Fruit fly (Drosophila melanogaster) whole organism, embryonic: ENCODE data around the gene NK7.1.

Source experiments
- Atf6 ChIP-seq: fragments of 200-800 bp; sonication (Bioruptor generic); IDR thresholded peaks from 2 replicates; pipeline ENCODE4 v1.3.6; 2022; ENCODE audit warnings: missing biosample characterization, missing genetic modification characterization
- CG10209 ChIP-seq: fragments of 200-800 bp; sonication (Bioruptor generic); optimal IDR thresholded peaks from 3 replicates; lab custom pipeline; 2017; ENCODE audit warnings: missing biosample characterization, mild to moderate bottlenecking, missing genetic modification characterization, missing genetic modification reagents
- CG11247 ChIP-seq: fragments of 200-800 bp; sonication (Bioruptor generic); IDR thresholded peaks from 2 replicates; pipeline ENCODE4 v1.3.6; 2022; ENCODE audit warnings: missing biosample characterization, missing genetic modification characterization
- CG12236 ChIP-seq: fragments of 200-800 bp; sonication (Bioruptor generic); optimal IDR thresholded peaks from 2 replicates; lab custom pipeline; 2016; ENCODE audit warnings: missing biosample characterization, missing genetic modification characterization
- CG15696 ChIP-seq: fragments of 200-800 bp; sonication (Bioruptor generic); optimal IDR thresholded peaks from 2 replicates; lab custom pipeline; 2019; ENCODE audit warnings: missing biosample characterization, mild to moderate bottlenecking, missing genetic modification characterization, moderate library complexity
- CG1602 ChIP-seq: fragments of 200-800 bp; sonication (Bioruptor generic); optimal IDR thresholded peaks from 3 replicates; lab custom pipeline; 2016; ENCODE audit warnings: missing biosample characterization, missing genetic modification characterization
- CG1603 ChIP-seq: fragments of 200-800 bp; sonication (Bioruptor generic); optimal IDR thresholded peaks from 2 replicates; lab custom pipeline; 2019; ENCODE audit warnings: missing biosample characterization, mild to moderate bottlenecking, missing genetic modification characterization, moderate library complexity
- CG17361 ChIP-seq: fragments of 200-800 bp; sonication (Bioruptor generic); IDR thresholded peaks from 3 replicates; pipeline ENCODE4 v1.3.6; 2022; ENCODE audit warnings: missing biosample characterization, missing genetic modification characterization
- CG18262 ChIP-seq: fragments of 200-800 bp; optimal IDR thresholded peaks from 3 replicates; lab custom pipeline; 2019; ENCODE audit warnings: missing biosample characterization, mild to moderate bottlenecking, missing genetic modification characterization, moderate library complexity
- CG1832 ChIP-seq: fragments of 200-800 bp; sonication (Bioruptor generic); optimal IDR thresholded peaks from 2 replicates; lab custom pipeline; 2017; ENCODE audit warnings: missing biosample characterization, mild to moderate bottlenecking, missing genetic modification characterization, inconsistent platforms
- CG6254 ChIP-seq: fragments of 200-800 bp; sonication (Bioruptor generic); optimal IDR thresholded peaks from 3 replicates; lab custom pipeline; 2017; ENCODE audit warnings: mild to moderate bottlenecking, missing biosample characterization, missing genetic modification reagents, missing genetic modification characterization
- CG6683 ChIP-seq: fragments of 200-800 bp; sonication (Bioruptor generic); optimal IDR thresholded peaks from 2 replicates; lab custom pipeline; 2017; ENCODE audit warnings: missing biosample characterization, mild to moderate bottlenecking, missing genetic modification characterization, missing genetic modification reagents
- CG6689 ChIP-seq: fragments of 200-800 bp; sonication (Bioruptor generic); IDR thresholded peaks from 2 replicates; pipeline ENCODE4 v1.3.6; 2022; ENCODE audit warnings: missing biosample characterization, missing genetic modification characterization
- CG7786 ChIP-seq: fragments of 200-800 bp; sonication (Bioruptor generic); optimal IDR thresholded peaks from 2 replicates; lab custom pipeline; 2016; ENCODE audit warnings: missing biosample characterization, missing genetic modification characterization
- CG8388 ChIP-seq: fragments of 200-800 bp; sonication (Bioruptor generic); optimal IDR thresholded peaks from 2 replicates; lab custom pipeline; 2019; ENCODE audit warnings: missing biosample characterization, mild to moderate bottlenecking, missing genetic modification characterization, moderate library complexity
- CG8924 ChIP-seq: fragments of 200-800 bp; optimal IDR thresholded peaks from 3 replicates; lab custom pipeline; 2019; ENCODE audit warnings: missing biosample characterization, mild to moderate bottlenecking, missing genetic modification characterization, moderate library complexity
- CG9727 ChIP-seq: fragments of 200-800 bp; sonication (Bioruptor generic); optimal IDR thresholded peaks from 3 replicates; lab custom pipeline; 2017; ENCODE audit warnings: missing biosample characterization, mild to moderate bottlenecking, missing genetic modification characterization
- Eip74EF ChIP-seq, 2 experiments: fragments of 200-800 bp in 1 of 2; fragments of >200 bp in 1 of 2; sonication (Bioruptor generic) in 1 of 2; optimal IDR thresholded peaks; 2 replicates each; lab custom pipeline; 2017 to 2019; ENCODE audit warnings: missing biosample characterization in 2 of 2, missing genetic modification characterization in 2 of 2, mild to moderate bottlenecking in 1 of 2, moderate library complexity in 1 of 2
- Ets97D ChIP-seq: fragments of 200-800 bp; sonication (Bioruptor generic); optimal IDR thresholded peaks from 3 replicates; lab custom pipeline; 2016; ENCODE audit warnings: missing biosample characterization, missing genetic modification characterization
- Oli ChIP-seq: fragments of 200-800 bp; sonication (Bioruptor generic); optimal IDR thresholded peaks from 2 replicates; lab custom pipeline; 2018; ENCODE audit warnings: missing biosample characterization, mild to moderate bottlenecking, missing genetic modification characterization, moderate library complexity
- Optix ChIP-seq: fragments of 200-800 bp; sonication (Bioruptor generic); IDR thresholded peaks from 3 replicates; pipeline ENCODE4 v1.3.6; 2022; ENCODE audit warnings: missing biosample characterization, missing genetic modification characterization
- Pdp1 ChIP-seq, 2 experiments: fragments of 200-800 bp; sonication (Bioruptor generic); optimal IDR thresholded peaks; 3 replicates each; lab custom pipeline; 2016; ENCODE audit warnings: missing biosample characterization in 2 of 2, missing genetic modification characterization in 2 of 2, mild to moderate bottlenecking in 1 of 2, moderate library complexity in 1 of 2
- Six4 ChIP-seq: fragments of 200-800 bp; sonication (Bioruptor generic); optimal IDR thresholded peaks from 2 replicates; lab custom pipeline; 2016; ENCODE audit warnings: missing biosample characterization, missing genetic modification characterization
- aop ChIP-seq: fragments of 200-800 bp; sonication (Bioruptor generic); IDR thresholded peaks from 2 replicates; pipeline ENCODE4 v1.3.6; 2022; ENCODE audit warnings: missing biosample characterization, missing genetic modification characterization
- bcd ChIP-seq: fragments of 200-800 bp; sonication (Bioruptor generic); optimal IDR thresholded peaks from 2 replicates; lab custom pipeline; 2017; ENCODE audit warnings: missing biosample characterization, mild to moderate bottlenecking, missing genetic modification characterization
- cas ChIP-seq: fragments of 200-800 bp; sonication (Bioruptor generic); IDR thresholded peaks from 2 replicates; pipeline ENCODE4 v1.3.6; 2022; ENCODE audit warnings: missing biosample characterization, missing genetic modification characterization
- dati ChIP-seq: fragments of 200-800 bp; sonication (Bioruptor generic); IDR thresholded peaks from 2 replicates; pipeline ENCODE4 v1.3.6; 2022; ENCODE audit warnings: missing biosample characterization, missing genetic modification characterization
- emc ChIP-seq: fragments of 200-800 bp; sonication (Bioruptor generic); optimal IDR thresholded peaks from 2 replicates; lab custom pipeline; 2016; ENCODE audit warnings: missing biosample characterization, missing genetic modification characterization
- ewg ChIP-seq: fragments of 200-800 bp; sonication (Bioruptor generic); optimal IDR thresholded peaks from 3 replicates; lab custom pipeline; 2017; ENCODE audit warnings: mild to moderate bottlenecking, missing biosample characterization, missing genetic modification reagents, missing genetic modification characterization
- fd96Cb ChIP-seq: fragments of 200-800 bp; sonication (Bioruptor generic); optimal IDR thresholded peaks from 2 replicates; lab custom pipeline; 2018; ENCODE audit warnings: missing biosample characterization, mild to moderate bottlenecking, missing genetic modification characterization, moderate library complexity
- fru ChIP-seq: fragments of >200 bp; optimal IDR thresholded peaks from 2 replicates; lab custom pipeline; 2017
- gem ChIP-seq: fragments of 200-800 bp; sonication (Bioruptor generic); optimal IDR thresholded peaks from 2 replicates; lab custom pipeline; 2019; ENCODE audit warnings: missing biosample characterization, mild to moderate bottlenecking, missing genetic modification characterization, moderate library complexity
- grau ChIP-seq: fragments of 200-800 bp; optimal IDR thresholded peaks from 3 replicates; lab custom pipeline; 2019; ENCODE audit warnings: missing biosample characterization, mild to moderate bottlenecking, missing genetic modification characterization, moderate library complexity
- gsb-n ChIP-seq: fragments of 200-800 bp; sonication (Bioruptor generic); optimal IDR thresholded peaks from 3 replicates; lab custom pipeline; 2018; ENCODE audit warnings: missing biosample characterization, mild to moderate bottlenecking, missing genetic modification characterization
- h ChIP-seq: fragments of >200 bp; optimal IDR thresholded peaks from 2 replicates; lab custom pipeline; 2017
- hth ChIP-seq: fragments of >200 bp; optimal IDR thresholded peaks from 2 replicates; lab custom pipeline; 2017; ENCODE audit warnings: inconsistent platforms
- inv ChIP-seq: fragments of 200-800 bp; sonication (Bioruptor generic); IDR thresholded peaks from 2 replicates; pipeline ENCODE4 v1.3.6; 2022; ENCODE audit warnings: missing biosample characterization, missing genetic modification characterization; ENCODE audit not compliant: partially characterized antibody
- klu ChIP-seq: fragments of 200-800 bp; sonication (Bioruptor generic); IDR thresholded peaks from 2 replicates; pipeline ENCODE4 v1.3.6; 2022; ENCODE audit warnings: missing biosample characterization, missing genetic modification characterization
- luna ChIP-seq: fragments of 200-800 bp; sonication (Bioruptor generic); optimal IDR thresholded peaks from 2 replicates; lab custom pipeline; 2016; ENCODE audit warnings: missing biosample characterization, missing genetic modification characterization
- odd ChIP-seq: fragments of 200-800 bp; sonication (Bioruptor generic); optimal IDR thresholded peaks from 2 replicates; lab custom pipeline; 2017; ENCODE audit warnings: missing biosample characterization, mild to moderate bottlenecking, missing genetic modification characterization
- ranshi ChIP-seq: fragments of 200-800 bp; sonication (Bioruptor generic); IDR thresholded peaks from 2 replicates; pipeline ENCODE4 v1.3.6; 2022; ENCODE audit warnings: missing biosample characterization, missing genetic modification characterization
- repo ChIP-seq: fragments of 200-800 bp; sonication (Bioruptor generic); optimal IDR thresholded peaks from 2 replicates; lab custom pipeline; 2016; ENCODE audit warnings: missing biosample characterization, missing genetic modification characterization
- row ChIP-seq: fragments of 200-800 bp; sonication (Bioruptor generic); IDR thresholded peaks from 3 replicates; pipeline ENCODE4 v1.3.6; 2022; ENCODE audit warnings: missing biosample characterization, missing genetic modification characterization
- sens ChIP-seq: fragments of 200-800 bp; sonication (Bioruptor generic); peaks from one replicate; lab custom pipeline; 2016; ENCODE audit warnings: missing biosample characterization, missing genetic modification characterization
- sens-2 ChIP-seq: fragments of 200-800 bp; sonication (Bioruptor generic); IDR thresholded peaks from 2 replicates; pipeline ENCODE4 v1.3.6; 2022; ENCODE audit warnings: missing biosample characterization, missing genetic modification characterization
- sna ChIP-seq: fragments of 200-800 bp; sonication (Bioruptor generic); IDR thresholded peaks from 2 replicates; pipeline ENCODE4 v1.3.6; 2022; ENCODE audit warnings: missing biosample characterization, missing genetic modification characterization; ENCODE audit not compliant: partially characterized antibody
- ssp ChIP-seq: fragments of 200-800 bp; sonication (Bioruptor generic); IDR thresholded peaks from 2 replicates; pipeline ENCODE4 v1.3.6; 2022; ENCODE audit warnings: missing biosample characterization, missing genetic modification characterization
- tgo ChIP-seq: fragments of 200-800 bp; sonication (Bioruptor generic); IDR thresholded peaks from 3 replicates; pipeline ENCODE4 v1.3.6; 2022; ENCODE audit warnings: missing biosample characterization, missing genetic modification characterization
- tx ChIP-seq: fragments of 200-800 bp; sonication (Bioruptor generic); optimal IDR thresholded peaks from 2 replicates; lab custom pipeline; 2016; ENCODE audit warnings: missing biosample characterization, missing genetic modification characterization
- unpg ChIP-seq: fragments of 200-800 bp; sonication (Bioruptor generic); optimal IDR thresholded peaks from 3 replicates; lab custom pipeline; 2018; ENCODE audit warnings: missing biosample characterization, mild to moderate bottlenecking, missing genetic modification characterization, moderate library complexity
- vnd ChIP-seq: fragments of 200-800 bp; sonication (Bioruptor generic); IDR thresholded peaks from 3 replicates; pipeline ENCODE4 v1.3.6; 2022; ENCODE audit warnings: missing biosample characterization, missing genetic modification characterization; ENCODE audit not compliant: partially characterized antibody

NK7.1 gene

DNA sequence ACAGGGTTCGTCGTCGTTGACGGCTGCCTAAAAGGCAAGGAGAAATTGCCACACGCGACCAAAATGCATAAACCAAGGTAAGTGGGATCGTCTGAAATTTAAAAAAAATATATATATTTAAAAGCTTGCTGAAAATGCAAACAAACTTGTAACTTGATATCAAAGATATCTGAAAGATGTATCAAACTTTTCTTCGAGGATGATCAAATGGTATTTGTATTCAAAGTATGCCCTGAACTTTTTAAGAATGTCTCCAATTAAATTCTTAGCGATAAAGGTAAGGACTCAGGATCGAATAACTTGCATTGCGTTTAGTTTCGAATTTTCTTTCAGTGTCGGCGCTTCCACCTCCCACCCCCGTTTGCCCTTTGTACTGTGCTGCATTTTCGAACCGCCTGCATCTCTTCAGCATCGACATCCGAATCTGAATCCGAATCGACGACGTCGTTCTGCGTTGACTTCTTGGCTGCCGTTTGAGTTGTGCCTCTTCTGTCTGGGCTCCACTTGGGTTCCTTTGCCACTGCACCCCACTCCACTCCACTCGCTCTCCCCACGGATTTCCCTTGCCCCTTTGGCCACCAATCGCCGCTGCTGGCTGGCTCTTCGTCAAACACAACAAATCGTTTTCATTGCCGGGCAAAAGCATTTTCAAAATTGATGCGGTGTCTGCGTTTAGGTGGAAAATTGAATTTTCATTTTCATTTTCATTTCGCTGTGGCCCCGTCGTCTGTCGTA, 13.5 kb upstream of the NK7.1 start (continued):
- TF ChIP-seq emc (GFP tag; lab: Kevin White, UChicago) (no peak), vnd (GFP tag; lab: Robert Waterston, UW) (no peak), grau (tag; lab: Kevin White, UChicago) (peak; percentile 47), Pdp1 (GFP tag; optimal IDR thresholded peaks at IDR 0.05; lab: Kevin White, UChicago) (no peak), dati (GFP tag; lab: Robert Waterston, UW) (no peak), CG12236 (GFP tag; lab: Kevin White, UChicago) (no peak), gsb-n (tag; lab: Kevin White, UChicago) (peak; percentile 32), Six4 (GFP tag; lab: Kevin White, UChicago) (no peak), sens-2 (GFP tag; lab: Robert Waterston, UW) (no peak), repo (no peak), row (GFP tag; lab: Robert Waterston, UW) (peak; percentile 37; the same call in 2 of the 3 replicates), Optix (GFP tag; lab: Robert Waterston, UW) (0 out of 3 replicates have a peak, but pooled peaks have one; percentile 23), gem (peak; percentile 68), CG1603 (tag; lab: Kevin White, UChicago) (peak; percentile 15), CG15696 (tag; lab: Kevin White, UChicago) (no peak), odd (GFP tag; lab: Kevin White, UChicago) (no peak), ewg (GFP tag; lab: Kevin White, UChicago) (peak; percentile 22), ranshi (GFP tag; lab: Robert Waterston, UW) (no peak), Atf6 (GFP tag; lab: Robert Waterston, UW) (no peak), unpg (GFP tag; lab: Kevin White, UChicago) (peak; percentile 31), CG6254 (GFP tag; lab: Kevin White, UChicago) (peak; percentile 32), CG6683 (GFP tag; lab: Kevin White, UChicago) (no peak), CG8924 (tag; lab: Kevin White, UChicago) (peak; percentile 11), CG10209 (peak; percentile 51), ssp (GFP tag; lab: Robert Waterston, UW) (no peak), cas (GFP tag; lab: Robert Waterston, UW) (no peak), aop (GFP tag; lab: Robert Waterston, UW) (no peak), CG7786 (GFP tag; lab: Kevin White, UChicago) (no peak), CG1832 (GFP tag; lab: Kevin White, UChicago) (no peak), hth (lab: Kevin White, UChicago) (no peak), CG9727 (GFP tag; lab: Kevin White, UChicago) (peak; percentile 14), CG17361 (GFP tag; lab: Robert Waterston, UW) (peak; percentile 57), sna (no peak), fd96Cb (peak; percentile 56), Ets97D (GFP tag; lab: Kevin White, UChicago) (no peak), tx (GFP tag; lab: Kevin White, UChicago) (no peak), inv (GFP tag; lab: Robert Waterston, UW) (no peak), CG6689 (GFP tag; lab: Robert Waterston, UW) (0 out of 2 replicates have a peak, but pooled peaks have one; percentile 5), luna (GFP tag; lab: Kevin White, UChicago) (no peak), h (lab: Kevin White, UChicago) (no peak), tgo (no peak), CG11247 (GFP tag; lab: Robert Waterston, UW) (no peak), klu (no peak), CG18262 (tag; lab: Kevin White, UChicago) (peak; percentile 69), CG8388 (peak; percentile 47), fru (lab: Kevin White, UChicago) (no peak), Eip74EF (GFP tag; optimal IDR thresholded peaks at IDR 0.05; lab: Kevin White, UChicago) (peak in 1 of 2 experiments; percentile 2), sens (peak; percentile 64), Oli (tag; lab: Kevin White, UChicago) (peak; percentile 56), CG1602 (GFP tag; lab: Kevin White, UChicago) (peak; percentile 11), bcd (GFP tag; lab: Kevin White, UChicago) (no peak)
